Worm (Caenorhabditis elegans): ENCODE measurements around the gene rsp-5.

rsp-5 gene

DNA sequence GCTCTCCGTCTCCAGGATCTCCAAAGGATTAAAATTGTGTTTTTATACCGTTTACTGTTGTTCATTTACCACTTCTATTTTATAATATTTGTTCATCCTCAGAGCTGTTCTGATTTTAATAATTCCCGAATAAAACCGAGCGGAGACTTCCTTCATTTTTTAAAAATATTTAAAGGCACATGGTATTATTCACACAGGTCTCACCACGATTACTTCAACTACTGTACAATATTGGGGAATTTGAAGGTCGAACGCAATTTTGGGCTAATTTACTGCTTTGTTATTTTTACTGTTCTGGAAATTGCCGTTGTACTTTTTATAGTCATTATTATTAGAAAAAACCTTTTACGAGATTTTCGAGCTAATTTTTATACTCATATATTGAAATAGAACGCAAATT lies 1.2 kb downstream of the rsp-5 start (continued):
- TF ChIP-seq dox-1 (GFP tag; IDR thresholded peaks at IDR 0.05) (no peak), nhr-27 (tag; optimal IDR thresholded peaks at IDR 0.05) (no peak), lsy-27 (tag; optimal IDR thresholded peaks at IDR 0.05; ENCODE audit: borderline replicate concordance, insufficient read depth) (no peak), ztf-6 (GFP tag; IDR thresholded peaks at IDR 0.05) (no peak), egrh-3 (GFP tag; IDR thresholded peaks at IDR 0.05) (no peak), ekl-4 (GFP tag; IDR thresholded peaks at IDR 0.05) (peak; percentile 84), athp-1 (tag; optimal IDR thresholded peaks at IDR 0.05) (peak; percentile 81), attf-3 (GFP tag; conservative IDR thresholded peaks at IDR 0.05) (no peak), aptf-3 (GFP tag; IDR thresholded peaks at IDR 0.05) (no peak), B0035.1 (tag; optimal IDR thresholded peaks at IDR 0.05) (no peak), lir-1 (GFP tag; conservative IDR thresholded peaks at IDR 0.05) (no peak), nhr-90 (tag; optimal IDR thresholded peaks at IDR 0.05) (no peak), ama-1 (optimal IDR thresholded peaks at IDR 0.05) (no peak), ama-1 (GFP tag; optimal IDR thresholded peaks at IDR 0.05) (peak in 1 of 2 experiments; percentile 69), K12H6.12 (tag; optimal IDR thresholded peaks at IDR 0.05) (no peak), hmg-20 (GFP tag; IDR thresholded peaks at IDR 0.05) (no peak), lsl-1 (GFP tag; optimal IDR thresholded peaks at IDR 0.05) (peak; percentile 79), nfya-1 (tag; optimal IDR thresholded peaks at IDR 0.05; ENCODE audit: borderline replicate concordance, insufficient read depth) (no peak), C17E4.6 (GFP tag; IDR thresholded peaks at IDR 0.05) (0 out of 2 replicates have a peak, but pooled peaks have one; percentile 66), lin-35 (GFP tag; optimal IDR thresholded peaks at IDR 0.05) (no peak), repo-1 (tag; optimal IDR thresholded peaks at IDR 0.05) (peak; percentile 23), Y53G8AR.9 (GFP tag; conservative IDR thresholded peaks at IDR 0.05) (peak; percentile 75), him-1 (tag; optimal IDR thresholded peaks at IDR 0.05) (no peak), hlh-26 (GFP tag; conservative IDR thresholded peaks at IDR 0.05) (no peak), ztf-18 (tag; optimal IDR thresholded peaks at IDR 0.05) (no peak), tbp1 (GFP tag; optimal IDR thresholded peaks at IDR 0.05) (peak; percentile 58), fkh-3 (tag; optimal IDR thresholded peaks at IDR 0.05) (no peak), Y79H2A.3 (GFP tag; conservative IDR thresholded peaks at IDR 0.05) (peak; percentile 89), mcd-1 (GFP tag; IDR thresholded peaks at IDR 0.05) (no peak), ztf-25 (GFP tag; IDR thresholded peaks at IDR 0.05) (0 out of 2 replicates have a peak, but pooled peaks have one; percentile 37), hrde-1 (tag; optimal IDR thresholded peaks at IDR 0.05; ENCODE audit: borderline replicate concordance) (peak; percentile 81), F57A8.1 (GFP tag; optimal IDR thresholded peaks at IDR 0.05) (no peak), sdz-38 (tag; optimal IDR thresholded peaks at IDR 0.05) (no peak), B0261.1 (tag; optimal IDR thresholded peaks at IDR 0.05) (no peak), sea-2 (GFP tag; IDR thresholded peaks at IDR 0.05) (no peak), egl-18 (GFP tag; IDR thresholded peaks at IDR 0.05) (no peak), lin-54 (GFP tag; optimal IDR thresholded peaks at IDR 0.05) (peak; percentile 69), ztf-22 (GFP tag; optimal IDR thresholded peaks at IDR 0.05) (no peak), snpc-4 (GFP tag; optimal IDR thresholded peaks at IDR 0.05) (no peak), snpc-4 (tag; optimal IDR thresholded peaks at IDR 0.05) (no peak), ceh-58 (GFP tag; IDR thresholded peaks at IDR 0.05) (0 out of 2 replicates have a peak, but pooled peaks have one; percentile 18), F57C9.4 (tag; optimal IDR thresholded peaks at IDR 0.05) (no peak), unc-130 (GFP tag; optimal IDR thresholded peaks at IDR 0.05) (peak; percentile 59), let-526 (GFP tag; IDR thresholded peaks at IDR 0.05) (no peak), F55B11.4 (tag; optimal IDR thresholded peaks at IDR 0.05; ENCODE audit: borderline replicate concordance, insufficient read depth) (no peak), F10E7.11 (tag; optimal IDR thresholded peaks at IDR 0.05) (no peak), T26A5.8 (tag; optimal IDR thresholded peaks at IDR 0.05) (no peak)
